Worm (Caenorhabditis elegans): Measurements from ENCODE around the gene ZK353.10.
A peak's percentile ranks its signal among the peaks of the same experiment; 100 is the strongest.

ZK353.10 gene

ce11 chrIII:8370188-8370587 is 24.0 kb downstream of the ZK353.10 start:
- no peak for TF ChIP-seq skn-1 (tag; optimal IDR thresholded peaks at IDR 0.05)
- TF ChIP-seq pqm-1 (tag; optimal IDR thresholded peaks at IDR 0.05) = no peak

- TF ChIP-seq nhr-23 (tag; optimal IDR thresholded peaks at IDR 0.05) (no peak), fkh-10 (GFP tag; optimal IDR thresholded peaks at IDR 0.05) (no peak), nhr-28 (tag; optimal IDR thresholded peaks at IDR 0.05) (no peak), ZK546.5 (tag; optimal IDR thresholded peaks at IDR 0.05) (no peak), nhr-67 (tag; optimal IDR thresholded peaks at IDR 0.05) (no peak), nhr-25 (tag; optimal IDR thresholded peaks at IDR 0.05) (no peak), pha-4 (tag; optimal IDR thresholded peaks at IDR 0.05) (no peak), nhr-11 (tag; optimal IDR thresholded peaks at IDR 0.05) (no peak), elt-1 (tag; optimal IDR thresholded peaks at IDR 0.05) (no peak), nfya-1 (tag; optimal IDR thresholded peaks at IDR 0.05; ENCODE audit: insufficient read depth) (no peak)
Measured at ce11 chrIII:8369172-8369571, 25.1 kb downstream of the ZK353.10 start.

- TF ChIP-seq ama-1 (optimal IDR thresholded peaks at IDR 0.05) = no peak
- no peak for TF ChIP-seq nhr-76 (tag; optimal IDR thresholded peaks at IDR 0.05)
- TF ChIP-seq ceh-82 (tag; optimal IDR thresholded peaks at IDR 0.05) = no peak
- peak; percentile 15 for TF ChIP-seq nhr-25 (tag; optimal IDR thresholded peaks at IDR 0.05)
- no peak for TF ChIP-seq pha-4 (tag; optimal IDR thresholded peaks at IDR 0.05)
- TF ChIP-seq skn-1 (tag; optimal IDR thresholded peaks at IDR 0.05) = no peak
Measured at ce11 chrIII:8368619-8369018, 25.6 kb downstream of the ZK353.10 start, which contains the start of gene R05D3.9. R05D3.9 (minus strand) TSS chrIII:8368719.

ce11 chrIII:8363253-8364061 is 30.8 kb downstream of the ZK353.10 start, which contains the start of gene R05D3.3:
R05D3.3 (plus strand) TSS chrIII:8364011.
- TF ChIP-seq ceh-16 (tag; optimal IDR thresholded peaks at IDR 0.05) (no peak), egl-27 (tag; optimal IDR thresholded peaks at IDR 0.05) (no peak), egl-5 (tag; optimal IDR thresholded peaks at IDR 0.05) (no peak), R02D3.7 (tag; optimal IDR thresholded peaks at IDR 0.05) (no peak), lin-15B (tag; optimal IDR thresholded peaks at IDR 0.05) (no peak)

ce11 chrIII:8358213-8358672 is 36.0 kb downstream of the ZK353.10 start, which contains the start of the genes R05D3.8 and rfp-1:
R05D3.8 (minus strand) TSS chrIII:8358327.
rfp-1 (plus strand) TSS chrIII:8358622.
- peak; percentile 27 for TF ChIP-seq ama-1 (optimal IDR thresholded peaks at IDR 0.05)
- peak; percentile 99 for TF ChIP-seq egl-5 (tag; optimal IDR thresholded peaks at IDR 0.05)
- TF ChIP-seq jun-1 (tag; optimal IDR thresholded peaks at IDR 0.05) = peak; percentile 16
- TF ChIP-seq nhr-11 (tag; optimal IDR thresholded peaks at IDR 0.05) = peak; percentile 20
- no peak for TF ChIP-seq sea-2 (GFP tag; optimal IDR thresholded peaks at IDR 0.05)
- peak; percentile 58 for TF ChIP-seq fkh-10 (GFP tag; optimal IDR thresholded peaks at IDR 0.05)
- peak; percentile 85 for TF ChIP-seq nhr-23 (tag; optimal IDR thresholded peaks at IDR 0.05)
- TF ChIP-seq nhr-77 (tag; optimal IDR thresholded peaks at IDR 0.05) = no peak
- no peak for TF ChIP-seq unc-62 (GFP tag; optimal IDR thresholded peaks at IDR 0.05)
- no peak for TF ChIP-seq nhr-12 (tag; optimal IDR thresholded peaks at IDR 0.05)
- no peak for TF ChIP-seq ZK546.5 (tag; optimal IDR thresholded peaks at IDR 0.05)
- TF ChIP-seq ztf-11 (tag; optimal IDR thresholded peaks at IDR 0.05) = no peak
- peak; percentile 92 for TF ChIP-seq lin-39 (tag; optimal IDR thresholded peaks at IDR 0.05)
- peak; percentile 56 for TF ChIP-seq hmg-11 (tag; optimal IDR thresholded peaks at IDR 0.05)
- no peak for TF ChIP-seq nhr-237 (tag; optimal IDR thresholded peaks at IDR 0.05)
- TF ChIP-seq fos-1 (tag; optimal IDR thresholded peaks at IDR 0.05) = no peak
- peak; percentile 39 for TF ChIP-seq snpc-4 (tag; optimal IDR thresholded peaks at IDR 0.05)
- peak; percentile 62 for TF ChIP-seq nhr-43 (tag; optimal IDR thresholded peaks at IDR 0.05; ENCODE audit: poor library complexity, severe bottlenecking)
- no peak for TF ChIP-seq nhr-28 (tag; optimal IDR thresholded peaks at IDR 0.05)
- peak; percentile 85 for TF ChIP-seq skn-1 (tag; optimal IDR thresholded peaks at IDR 0.05)
- no peak for TF ChIP-seq ztf-4 (tag; optimal IDR thresholded peaks at IDR 0.05)
- no peak for TF ChIP-seq ceh-16 (tag; optimal IDR thresholded peaks at IDR 0.05)
- peak; percentile 30 for TF ChIP-seq egl-27 (tag; optimal IDR thresholded peaks at IDR 0.05)
- TF ChIP-seq mdl-1 (tag; optimal IDR thresholded peaks at IDR 0.05) = no peak
- peak; percentile 60 for TF ChIP-seq nhr-25 (tag; optimal IDR thresholded peaks at IDR 0.05)
- no peak for TF ChIP-seq daf-12 (tag; optimal IDR thresholded peaks at IDR 0.05)
- TF ChIP-seq mml-1 (tag; optimal IDR thresholded peaks at IDR 0.05) = no peak
- TF ChIP-seq ceh-28 (tag; optimal IDR thresholded peaks at IDR 0.05) = peak; percentile 47
- peak; percentile 53 for TF ChIP-seq pqm-1 (tag; optimal IDR thresholded peaks at IDR 0.05)
- peak; percentile 97 for TF ChIP-seq pha-4 (tag; optimal IDR thresholded peaks at IDR 0.05)
- TF ChIP-seq elt-2 (tag; optimal IDR thresholded peaks at IDR 0.05) = peak; percentile 56
- TF ChIP-seq elt-3 (tag; optimal IDR thresholded peaks at IDR 0.05) = peak in 1 of 3 experiments; percentile 26
- no peak for TF ChIP-seq ceh-9 (tag; optimal IDR thresholded peaks at IDR 0.05)
- no peak for TF ChIP-seq fkh-2 (tag; optimal IDR thresholded peaks at IDR 0.05)
- TF ChIP-seq lin-15B (tag; optimal IDR thresholded peaks at IDR 0.05) = peak; percentile 98
- no peak for TF ChIP-seq ceh-82 (tag; optimal IDR thresholded peaks at IDR 0.05)
- peak; percentile 53 for TF ChIP-seq lsy-12 (tag; optimal IDR thresholded peaks at IDR 0.05)

Data from whole organism, L3 larva.